Fruit fly (Drosophila melanogaster) whole organism: ENCODE measurements around the gene Bcs1.

Source experiments
- Dll ChIP-seq: fragments of >200 bp; optimal IDR thresholded peaks from 2 replicates; lab custom pipeline; 2017
- EcR ChIP-seq, 2 experiments: fragments of >200 bp; optimal IDR thresholded peaks; 2 replicates each; lab custom pipeline; 2017; ENCODE audit warnings: missing biosample characterization in 2 of 2, missing genetic modification characterization in 2 of 2, missing genetic modification reagents in 2 of 2
- pan ChIP-seq: fragments of >200 bp; optimal IDR thresholded peaks from 2 replicates; lab custom pipeline; 2017
- psq ChIP-seq: fragments of >200 bp; optimal IDR thresholded peaks from 2 replicates; lab custom pipeline; 2017
- usp ChIP-seq: fragments of >200 bp; optimal IDR thresholded peaks from 2 replicates; lab custom pipeline; 2017; ENCODE audit warnings: missing biosample characterization, missing genetic modification characterization, mixed read lengths

DNA sequence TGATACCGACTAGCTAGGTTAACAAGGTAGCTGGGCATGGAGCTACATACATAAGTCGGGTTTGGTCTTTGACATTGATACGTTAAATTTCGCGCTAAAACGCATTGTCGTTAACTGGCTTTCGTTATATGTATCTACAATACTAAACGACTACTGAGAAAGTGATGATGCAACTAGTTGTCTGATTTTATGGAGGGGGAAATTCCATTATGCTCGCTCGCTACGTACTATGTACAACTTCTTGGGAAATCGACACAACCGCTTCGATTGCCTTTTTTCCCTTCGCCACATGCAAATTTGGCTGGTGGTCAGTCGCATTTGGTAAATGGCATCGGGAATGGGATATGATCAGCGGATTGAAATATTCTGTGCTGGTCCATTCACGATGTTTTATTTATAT lies 2.4 kb upstream of the Bcs1 start:
- TF ChIP-seq pan (lab: Kevin White, UChicago) (no peak), usp (GFP tag; lab: Kevin White, UChicago) (no peak), Dll (lab: Kevin White, UChicago) (no peak), EcR (GFP tag; optimal IDR thresholded peaks at IDR 0.05; lab: Kevin White, UChicago) (no peak), psq (no peak)
